Worm (Caenorhabditis elegans): ENCODE measurements around the gene str-129.

str-129 gene

DNA sequence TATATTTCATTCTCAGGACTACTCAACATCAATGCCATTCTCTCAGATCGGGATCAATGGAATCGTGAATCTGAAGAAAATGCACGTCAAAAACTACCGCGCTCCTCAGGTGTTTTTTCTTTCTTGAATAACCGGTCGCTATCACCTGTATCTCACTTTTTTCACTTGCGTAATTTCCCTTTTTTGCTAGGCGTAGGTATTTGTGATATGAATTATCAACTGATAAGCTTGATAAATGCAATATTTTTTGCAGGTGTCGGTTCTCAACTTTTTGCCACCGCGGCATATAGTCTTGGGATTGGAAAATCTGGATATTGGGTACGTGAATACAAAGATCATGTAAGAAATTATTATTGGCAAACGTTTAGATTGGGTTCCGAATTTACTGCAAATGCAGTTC lies 37.1 kb downstream of the str-129 start:
- TF ChIP-seq scrt-1 (GFP tag; IDR thresholded peaks at IDR 0.05) (no peak), hnd-1 (tag; optimal IDR thresholded peaks at IDR 0.05) (no peak), tbx-11 (GFP tag; IDR thresholded peaks at IDR 0.05) (no peak), sea-1 (GFP tag; conservative IDR thresholded peaks at IDR 0.05) (no peak), aly-1 (tag; optimal IDR thresholded peaks at IDR 0.05) (no peak), tra-4 (tag; optimal IDR thresholded peaks at IDR 0.05) (no peak), F13C5.2 (tag; optimal IDR thresholded peaks at IDR 0.05) (no peak), hmbx-1 (tag; optimal IDR thresholded peaks at IDR 0.05) (no peak), pes-1 (GFP tag; IDR thresholded peaks at IDR 0.05) (no peak), B0310.2 (tag; optimal IDR thresholded peaks at IDR 0.05) (no peak)

DNA sequence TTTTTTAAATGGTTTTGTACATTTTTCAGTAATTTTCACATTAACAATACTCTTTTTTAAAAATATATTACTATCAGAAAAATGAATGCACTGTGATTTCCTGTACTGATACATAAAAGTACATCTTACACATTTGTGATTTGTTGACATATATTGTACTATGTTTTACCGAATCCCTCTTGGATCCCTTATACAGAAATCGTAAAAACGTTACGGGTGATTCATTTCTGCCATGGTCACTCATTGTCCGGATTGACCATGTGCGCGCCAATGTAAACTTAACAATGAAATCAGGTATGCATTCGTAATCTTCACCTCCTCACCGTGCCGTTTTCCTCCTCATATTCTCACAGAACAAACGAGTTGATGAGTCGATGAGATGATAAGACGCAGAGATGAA lies 38.2 kb downstream of the str-129 start, which contains the start of gene ZC513.2:
ZC513.2 (plus strand) TSS at position 301 of the 400 bp plus-strand sequence.
- TF ChIP-seq scrt-1 (GFP tag; IDR thresholded peaks at IDR 0.05) (no peak), tbx-37 (GFP tag; conservative IDR thresholded peaks at IDR 0.05) (no peak), aly-1 (tag; optimal IDR thresholded peaks at IDR 0.05) (no peak), ama-1 (optimal IDR thresholded peaks at IDR 0.05) (no peak), pes-1 (GFP tag; IDR thresholded peaks at IDR 0.05) (no peak), tbx-11 (GFP tag; IDR thresholded peaks at IDR 0.05) (no peak), hmg-4 (GFP tag; optimal IDR thresholded peaks at IDR 0.05) (no peak), B0310.2 (tag; optimal IDR thresholded peaks at IDR 0.05) (no peak), ceh-36 (tag; optimal IDR thresholded peaks at IDR 0.05) (no peak), F13C5.2 (tag; optimal IDR thresholded peaks at IDR 0.05) (no peak), ets-7 (tag; optimal IDR thresholded peaks at IDR 0.05) (no peak), tra-4 (tag; optimal IDR thresholded peaks at IDR 0.05) (no peak)

DNA sequence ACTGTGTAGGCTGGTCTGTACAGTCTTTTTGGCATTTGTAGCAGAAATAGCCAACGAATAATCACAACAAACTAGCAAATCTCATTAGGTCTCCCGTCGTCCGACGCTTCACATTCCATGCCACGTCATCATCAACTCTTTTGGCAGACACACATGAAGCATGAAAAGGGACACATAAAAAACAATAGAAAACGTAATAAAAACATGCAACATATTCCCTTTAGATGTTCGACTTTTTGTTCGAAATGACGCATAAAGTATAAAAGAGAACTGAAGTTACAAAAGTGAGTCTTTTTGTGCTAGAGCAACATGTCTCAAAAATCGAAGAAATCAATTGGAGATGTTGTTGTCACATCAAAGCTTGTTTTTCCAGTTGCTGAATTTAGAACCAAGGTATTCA lies 40.4 kb downstream of the str-129 start, which contains the start of gene sth-1:
sth-1 (plus strand) TSS at position 301 of the 400 bp plus-strand sequence.
- TF ChIP-seq tbx-11 (GFP tag; IDR thresholded peaks at IDR 0.05) (no peak), tra-4 (tag; optimal IDR thresholded peaks at IDR 0.05) (no peak), hmbx-1 (tag; optimal IDR thresholded peaks at IDR 0.05) (no peak), hmg-4 (GFP tag; optimal IDR thresholded peaks at IDR 0.05) (no peak), ama-1 (optimal IDR thresholded peaks at IDR 0.05) (no peak), tbx-37 (GFP tag; conservative IDR thresholded peaks at IDR 0.05) (no peak), F13C5.2 (tag; optimal IDR thresholded peaks at IDR 0.05) (no peak), B0310.2 (tag; optimal IDR thresholded peaks at IDR 0.05) (no peak), pes-1 (GFP tag; IDR thresholded peaks at IDR 0.05) (no peak), ets-7 (tag; optimal IDR thresholded peaks at IDR 0.05) (no peak), hnd-1 (tag; optimal IDR thresholded peaks at IDR 0.05) (no peak)

DNA sequence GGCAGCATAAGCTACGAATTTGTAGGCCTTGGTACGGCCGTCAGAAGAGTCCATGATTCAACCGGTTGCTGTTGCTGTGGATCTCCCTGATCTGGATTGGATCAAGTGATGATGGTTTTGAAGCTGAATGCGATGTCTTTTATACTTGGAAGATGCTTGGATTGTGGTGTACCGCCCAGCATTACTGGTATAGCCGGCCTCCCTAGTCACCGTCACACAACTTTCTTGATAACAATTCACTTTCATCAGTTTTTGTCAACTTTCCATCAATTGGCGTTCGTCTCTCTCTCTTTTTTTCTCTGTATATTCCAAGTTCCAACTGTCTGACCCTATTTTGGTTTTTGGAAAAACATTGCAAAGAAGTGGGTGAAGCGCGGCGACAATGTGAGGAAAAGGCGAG lies 41.5 kb downstream of the str-129 start, which contains the start of gene col-43:
col-43 (minus strand) TSS at position 101 of the 400 bp plus-strand sequence.
- no peak for TF ChIP-seq hmbx-1 (tag; optimal IDR thresholded peaks at IDR 0.05)
- no peak for TF ChIP-seq hnd-1 (tag; optimal IDR thresholded peaks at IDR 0.05)
- TF ChIP-seq ceh-36 (tag; optimal IDR thresholded peaks at IDR 0.05) = no peak
- TF ChIP-seq hmg-4 (GFP tag; optimal IDR thresholded peaks at IDR 0.05) = no peak
- TF ChIP-seq ceh-13 (GFP tag; optimal IDR thresholded peaks at IDR 0.05) = no peak
- TF ChIP-seq scrt-1 (GFP tag; IDR thresholded peaks at IDR 0.05) = no peak
- no peak for TF ChIP-seq aly-1 (tag; optimal IDR thresholded peaks at IDR 0.05)
- no peak for TF ChIP-seq ets-7 (tag; optimal IDR thresholded peaks at IDR 0.05)
- no peak for TF ChIP-seq tra-4 (tag; optimal IDR thresholded peaks at IDR 0.05)
- TF ChIP-seq sea-1 (GFP tag; conservative IDR thresholded peaks at IDR 0.05) = no peak
- no peak for TF ChIP-seq pes-1 (GFP tag; IDR thresholded peaks at IDR 0.05)
- TF ChIP-seq tbx-11 (GFP tag; IDR thresholded peaks at IDR 0.05) = no peak
- no peak for TF ChIP-seq ama-1 (optimal IDR thresholded peaks at IDR 0.05)
- TF ChIP-seq F13C5.2 (tag; optimal IDR thresholded peaks at IDR 0.05) = no peak
- no peak for TF ChIP-seq B0310.2 (tag; optimal IDR thresholded peaks at IDR 0.05)
- no peak for TF ChIP-seq tbx-37 (GFP tag; conservative IDR thresholded peaks at IDR 0.05)

DNA sequence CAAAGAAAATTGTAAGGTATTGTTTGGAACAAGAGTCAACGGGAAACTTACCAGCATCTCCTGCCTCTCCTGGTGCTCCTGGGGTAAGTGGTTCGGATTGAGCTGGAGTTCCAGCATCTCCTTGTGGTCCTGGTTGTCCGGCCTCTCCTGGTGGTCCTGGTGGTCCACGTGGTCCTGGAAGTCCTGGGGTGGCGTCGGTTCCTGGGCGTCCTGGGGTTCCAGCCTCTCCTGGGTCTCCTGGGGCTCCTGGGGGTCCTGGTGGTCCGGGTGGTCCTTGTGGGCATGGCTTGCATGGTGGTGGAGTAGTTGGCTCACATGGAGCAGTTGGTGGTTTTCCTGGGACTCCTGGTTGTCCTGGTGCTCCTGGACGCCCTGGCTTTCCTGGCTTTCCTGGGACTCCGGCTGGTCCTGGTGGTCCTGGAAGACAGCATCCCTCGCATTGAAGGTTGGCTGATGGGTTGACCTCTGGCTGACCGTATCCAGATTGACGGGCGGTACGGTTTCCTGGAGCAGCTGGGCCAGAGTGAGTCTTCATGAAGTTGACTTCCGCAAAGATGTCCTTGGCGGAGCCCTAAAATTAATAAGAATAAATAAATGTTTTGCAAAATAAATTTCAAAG lies 42.1 kb downstream of the str-129 start:
- no peak for TF ChIP-seq pes-1 (GFP tag; IDR thresholded peaks at IDR 0.05)
- no peak for TF ChIP-seq sea-1 (GFP tag; conservative IDR thresholded peaks at IDR 0.05)
- no peak for TF ChIP-seq ama-1 (optimal IDR thresholded peaks at IDR 0.05)
- no peak for TF ChIP-seq ets-7 (tag; optimal IDR thresholded peaks at IDR 0.05)
- no peak for TF ChIP-seq scrt-1 (GFP tag; IDR thresholded peaks at IDR 0.05)
- no peak for TF ChIP-seq tbx-37 (GFP tag; conservative IDR thresholded peaks at IDR 0.05)
- no peak for TF ChIP-seq tbx-11 (GFP tag; IDR thresholded peaks at IDR 0.05)
- no peak for TF ChIP-seq hmbx-1 (tag; optimal IDR thresholded peaks at IDR 0.05)
- no peak for TF ChIP-seq flt-1 (GFP tag; IDR thresholded peaks at IDR 0.05)
- no peak for TF ChIP-seq ceh-36 (tag; optimal IDR thresholded peaks at IDR 0.05)
- TF ChIP-seq aly-1 (tag; optimal IDR thresholded peaks at IDR 0.05) = no peak
- TF ChIP-seq ceh-13 (GFP tag; optimal IDR thresholded peaks at IDR 0.05) = no peak
- TF ChIP-seq F13C5.2 (tag; optimal IDR thresholded peaks at IDR 0.05) = no peak
- TF ChIP-seq tra-4 (tag; optimal IDR thresholded peaks at IDR 0.05) = no peak
- no peak for TF ChIP-seq hmg-4 (GFP tag; optimal IDR thresholded peaks at IDR 0.05)
- TF ChIP-seq hnd-1 (tag; optimal IDR thresholded peaks at IDR 0.05) = no peak
- TF ChIP-seq B0310.2 (tag; optimal IDR thresholded peaks at IDR 0.05) = no peak

DNA sequence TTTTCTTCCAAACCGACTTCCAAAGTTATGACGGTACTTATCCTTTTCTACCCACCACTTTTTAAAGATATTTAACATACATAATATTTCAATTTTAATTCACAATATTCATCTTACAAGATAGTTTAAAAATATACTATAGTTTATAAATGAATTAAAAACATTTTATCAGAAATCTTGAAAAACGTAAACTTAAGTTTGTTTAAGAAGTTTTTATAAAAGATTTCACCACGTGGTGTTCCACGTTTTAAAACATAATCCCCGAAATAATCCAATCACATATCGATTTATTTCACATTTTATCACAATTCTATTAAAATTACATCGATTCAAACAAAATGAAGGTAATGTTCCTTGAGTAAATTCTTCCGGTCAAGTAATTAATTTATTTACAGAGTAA lies 45.6 kb downstream of the str-129 start, which contains the start of gene ZC513.3:
ZC513.3 (plus strand) TSS at position 301 of the 400 bp plus-strand sequence.
- no peak for TF ChIP-seq aly-1 (tag; optimal IDR thresholded peaks at IDR 0.05)
- TF ChIP-seq ceh-13 (GFP tag; optimal IDR thresholded peaks at IDR 0.05) = no peak
- no peak for TF ChIP-seq ceh-36 (tag; optimal IDR thresholded peaks at IDR 0.05)
- TF ChIP-seq flt-1 (GFP tag; IDR thresholded peaks at IDR 0.05) = no peak
- TF ChIP-seq ets-7 (tag; optimal IDR thresholded peaks at IDR 0.05) = no peak
- TF ChIP-seq B0310.2 (tag; optimal IDR thresholded peaks at IDR 0.05) = no peak
- no peak for TF ChIP-seq hmg-4 (GFP tag; optimal IDR thresholded peaks at IDR 0.05)
- no peak for TF ChIP-seq hmbx-1 (tag; optimal IDR thresholded peaks at IDR 0.05)
- TF ChIP-seq ama-1 (optimal IDR thresholded peaks at IDR 0.05) = no peak
- no peak for TF ChIP-seq scrt-1 (GFP tag; IDR thresholded peaks at IDR 0.05)
- TF ChIP-seq hnd-1 (tag; optimal IDR thresholded peaks at IDR 0.05) = no peak
- TF ChIP-seq pes-1 (GFP tag; IDR thresholded peaks at IDR 0.05) = no peak
- no peak for TF ChIP-seq F13C5.2 (tag; optimal IDR thresholded peaks at IDR 0.05)
- TF ChIP-seq tbx-11 (GFP tag; IDR thresholded peaks at IDR 0.05) = no peak

DNA sequence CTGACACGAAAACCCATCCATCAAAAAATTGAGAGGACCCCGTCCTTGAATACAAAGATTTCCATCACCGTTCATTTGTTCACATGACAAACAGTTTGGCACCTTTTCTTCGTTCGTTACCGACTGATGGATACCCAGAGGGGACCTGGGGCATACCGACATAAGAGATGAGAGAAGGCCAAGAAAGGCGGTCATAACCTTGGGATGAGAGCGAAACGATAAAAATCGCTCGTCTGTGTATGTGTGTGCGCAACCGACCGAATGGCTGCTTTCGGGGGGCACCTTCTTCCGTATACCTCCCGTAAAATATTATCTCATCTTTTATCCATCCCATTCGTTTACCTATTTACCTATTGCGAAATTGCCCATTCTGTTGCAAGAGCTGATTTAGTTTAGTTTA lies 47.3 kb downstream of the str-129 start:
- TF ChIP-seq hmg-4 (GFP tag; optimal IDR thresholded peaks at IDR 0.05) (peak; percentile 33), sea-1 (GFP tag; conservative IDR thresholded peaks at IDR 0.05) (no peak)
